Worm (Caenorhabditis elegans) whole organism, late embryonic: ENCODE data around the gene set-15.

Source experiments
- F13H6.1 ChIP-seq: sonication (generic microtip); optimal IDR thresholded peaks from 2 replicates; lab custom pipeline; 2016; ENCODE audit warnings: missing genetic modification characterization, missing compliant biosample characterization
- che-1 ChIP-seq: sonication (generic microtip); optimal IDR thresholded peaks from 2 replicates; lab custom pipeline; 2016; ENCODE audit warnings: mild to moderate bottlenecking, missing genetic modification characterization, missing compliant biosample characterization
- hlh-8 ChIP-seq: sonication (generic microtip); optimal IDR thresholded peaks from 2 replicates; lab custom pipeline; 2016; ENCODE audit warnings: missing genotype, missing genetic modification characterization, missing compliant biosample characterization
- nhr-11 ChIP-seq: fragments of 150-350 bp; optimal IDR thresholded peaks from 2 replicates; lab custom pipeline; 2014; ENCODE audit warnings: missing biosample characterization, missing genetic modification characterization
- zip-5 ChIP-seq: sonication (generic microtip); optimal IDR thresholded peaks from 2 replicates; lab custom pipeline; 2016; ENCODE audit warnings: missing genetic modification characterization, missing compliant biosample characterization

DNA sequence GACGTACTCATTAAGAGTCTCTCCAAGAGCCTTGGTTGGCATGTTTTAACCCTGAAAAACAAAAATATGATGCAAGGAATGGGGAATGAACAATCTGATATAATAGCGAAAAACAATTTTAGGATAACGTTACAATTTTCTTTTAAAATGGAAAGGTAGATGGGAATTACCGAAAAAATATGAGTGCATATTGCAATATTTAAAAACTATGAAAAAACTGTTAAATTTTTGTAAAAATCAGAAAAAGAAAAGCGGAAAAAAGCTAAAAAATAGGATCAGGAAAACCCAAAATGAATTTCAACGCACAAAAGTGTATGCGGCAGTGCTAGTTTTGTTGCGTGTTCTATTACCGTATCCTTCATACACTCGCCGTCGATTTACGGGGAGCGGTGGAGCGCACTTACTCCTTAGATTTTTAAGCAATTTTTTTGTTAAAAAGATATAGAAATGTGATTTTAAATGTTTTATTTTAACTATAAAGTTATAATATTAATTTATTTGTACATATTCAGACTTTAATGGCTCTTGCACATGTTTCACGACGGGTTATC, 30.2 kb downstream of the set-15 start, which contains the start of the genes rpl-20 and Y17G9B.5:
- TF ChIP-seq zip-5 (tag; lab: Kevin White, UChicago) (peak; percentile 48), che-1 (peak; percentile 49), nhr-11 (peak; percentile 55), F13H6.1 (tag; lab: Kevin White, UChicago) (peak; percentile 78), hlh-8 (tag; lab: Kevin White, UChicago) (peak; percentile 72)
